Worm (Caenorhabditis elegans) whole organism, young adult: ENCODE data around the gene Y46H3D.8.
A peak's percentile ranks its signal among the peaks of the same experiment; 100 is the strongest.

Experiments
- F33H1.4 ChIP-seq: fragments of 200-800 bp; sonication (Bioruptor generic); IDR thresholded peaks from 2 replicates; pipeline ENCODE4 v1.3.6; 2022; ENCODE audit warnings: missing genetic modification reagents, missing genetic modification characterization, missing compliant biosample characterization
- F52B5.7 ChIP-seq: sonication (generic microtip); optimal IDR thresholded peaks from 2 replicates; lab custom pipeline; 2016; ENCODE audit warnings: mild to moderate bottlenecking, missing genetic modification characterization, missing compliant biosample characterization
- ama-1 ChIP-seq, 3 experiments: fragments of 150-350 bp in 1 of 3; sonication (generic microtip) in 2 of 3; optimal IDR thresholded peaks; 2 replicates each; lab custom pipeline; 2014 to 2018; ENCODE audit warnings: missing biosample characterization in 2 of 3, missing genetic modification characterization in 2 of 3, missing genetic modification reagents in 2 of 3
- dox-1 ChIP-seq: fragments of 200-800 bp; sonication (Bioruptor generic); IDR thresholded peaks from 2 replicates; pipeline ENCODE4 v1.3.6; 2022; ENCODE audit warnings: missing genetic modification reagents, missing genetic modification characterization, missing compliant biosample characterization
- lag-1 ChIP-seq: fragments of 200-800 bp; sonication (Bioruptor generic); IDR thresholded peaks from 2 replicates; pipeline ENCODE4 v1.3.6; 2022; ENCODE audit warnings: missing genetic modification reagents, missing genetic modification characterization, missing compliant biosample characterization
- pha-4 ChIP-seq: fragments of 150-350 bp; sonication (generic microtip); optimal IDR thresholded peaks from 2 replicates; lab custom pipeline; 2014; ENCODE audit warnings: missing biosample characterization, missing genetic modification reagents, missing genetic modification characterization
- snpc-4 ChIP-seq, 5 experiments: fragments of 150-350 bp in 1 of 5; sonication (generic microtip) in 4 of 5; optimal IDR thresholded peaks; 2 replicates each; lab custom pipeline; 2014 to 2018; ENCODE audit warnings: missing genetic modification characterization in 5 of 5, missing biosample characterization in 3 of 5, antibody characterized with exemption in 2 of 5, mild to moderate bottlenecking in 2 of 5, missing compliant biosample characterization in 2 of 5, missing genotype in 2 of 5, moderate library complexity in 2 of 5, missing genetic modification reagents in 1 of 5
- tbp1 ChIP-seq: fragments of 200-800 bp; sonication (Bioruptor generic); optimal IDR thresholded peaks from 2 replicates; lab custom pipeline; 2018; ENCODE audit warnings: mild to moderate bottlenecking, missing genetic modification characterization, missing compliant biosample characterization
- unc-62 ChIP-seq: fragments of 150-350 bp; optimal IDR thresholded peaks from 2 replicates; lab custom pipeline; 2014; ENCODE audit warnings: missing biosample characterization, missing genetic modification reagents, missing genetic modification characterization
- zfh-2 ChIP-seq: fragments of 200-800 bp; sonication (Bioruptor generic); conservative IDR thresholded peaks from 2 replicates; pipeline ENCODE4 v1.3.6; 2022; ENCODE audit warnings: missing genetic modification reagents, missing genetic modification characterization, missing compliant biosample characterization
- ztf-6 ChIP-seq: fragments of 200-800 bp; sonication (Bioruptor generic); IDR thresholded peaks from 2 replicates; pipeline ENCODE4 v1.3.6; 2022; ENCODE audit warnings: missing genetic modification reagents, missing genetic modification characterization, missing compliant biosample characterization

DNA sequence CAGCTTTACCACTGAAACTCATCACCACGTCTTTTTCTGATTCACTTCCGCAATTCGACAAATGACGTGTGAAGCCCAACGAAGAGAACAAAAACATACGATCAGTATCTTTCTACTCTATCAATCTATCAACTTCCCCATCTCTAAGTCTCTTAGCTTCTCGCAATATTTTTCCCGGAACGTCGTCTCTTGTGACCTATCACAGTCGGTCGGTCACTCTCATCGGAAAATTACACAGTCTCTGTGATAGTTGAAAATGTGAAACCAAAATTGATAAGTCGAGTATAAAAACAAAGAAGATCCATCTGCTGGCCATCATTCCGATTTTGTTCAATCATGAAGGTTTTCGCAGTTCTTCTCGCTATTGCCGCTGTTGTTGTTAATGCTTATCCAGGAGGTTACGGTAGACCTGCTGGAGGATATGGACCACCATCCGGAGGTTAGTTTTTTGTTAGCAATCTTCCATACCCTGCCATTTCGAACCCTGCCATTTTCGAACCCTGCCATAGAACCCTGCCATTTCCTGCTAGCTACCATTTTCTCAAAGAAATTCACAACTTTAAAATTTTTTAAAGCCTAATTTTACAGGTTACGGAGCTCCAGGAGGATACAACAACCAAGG lies 37.1 kb downstream of the Y46H3D.8 start, which contains the start of gene F16B4.4:
- TF ChIP-seq tbp1 (no peak), ztf-6 (GFP tag; lab: Robert Waterston, UW) (no peak), ama-1 (optimal IDR thresholded peaks at IDR 0.05; lab: Kevin White, UChicago) (peak; percentile 48), ama-1 (GFP tag; optimal IDR thresholded peaks at IDR 0.05; lab: Kevin White, UChicago) (no peak), unc-62 (no peak), F33H1.4 (GFP tag; lab: Robert Waterston, UW) (no peak), zfh-2 (GFP tag; lab: Robert Waterston, UW) (no peak), F52B5.7 (no peak), lag-1 (GFP tag; lab: Robert Waterston, UW) (no peak), snpc-4 (GFP tag; optimal IDR thresholded peaks at IDR 0.05; lab: Kevin White, UChicago) (no peak), snpc-4 (tag; optimal IDR thresholded peaks at IDR 0.05; lab: Kevin White, UChicago) (no peak), pha-4 (tag; lab: Kevin White, UChicago) (no peak), dox-1 (GFP tag; lab: Robert Waterston, UW) (no peak)
